Worm (Caenorhabditis elegans): ENCODE results near the gene ssp-10.
A peak's percentile ranks its signal among the peaks of the same experiment; 100 is the strongest.

ce11 chrIV:9810633-9811032 is 40.2 kb downstream of the ssp-10 start, which contains the start of gene dct-15:
- TF ChIP-seq nhr-71 (tag; optimal IDR thresholded peaks at IDR 0.05) (peak; percentile 31), nhr-12 (tag; optimal IDR thresholded peaks at IDR 0.05) (no peak), ama-1 (optimal IDR thresholded peaks at IDR 0.05) (no peak), isw-1 (GFP tag; IDR thresholded peaks at IDR 0.05) (no peak), jun-1 (tag; optimal IDR thresholded peaks at IDR 0.05) (no peak), unc-98 (GFP tag; IDR thresholded peaks at IDR 0.05) (no peak)
